Worm (Caenorhabditis elegans): ENCODE measurements around the gene B0507.6.

Gene B0507.6

ce11 chrV:8729100-8729499, 16.9 kb upstream of the B0507.6 start, which contains the start of gene ZC196.5:
ZC196.5 (plus strand) TSS chrV:8729400.
- no peak for TF ChIP-seq elt-1 (tag; optimal IDR thresholded peaks at IDR 0.05)
- no peak for TF ChIP-seq ZK546.5 (tag; optimal IDR thresholded peaks at IDR 0.05)
- no peak for TF ChIP-seq sma-3 (GFP tag; optimal IDR thresholded peaks at IDR 0.05)
- TF ChIP-seq F13H6.1 (tag; optimal IDR thresholded peaks at IDR 0.05): no peak
- no peak for TF ChIP-seq lin-13 (GFP tag; optimal IDR thresholded peaks at IDR 0.05)
- TF ChIP-seq skn-1 (tag; optimal IDR thresholded peaks at IDR 0.05): no peak
- TF ChIP-seq mdl-1 (tag; optimal IDR thresholded peaks at IDR 0.05): no peak
- TF ChIP-seq ztf-4 (tag; optimal IDR thresholded peaks at IDR 0.05): no peak
- no peak for TF ChIP-seq mab-5 (tag; optimal IDR thresholded peaks at IDR 0.05)
- TF ChIP-seq unc-55 (GFP tag; optimal IDR thresholded peaks at IDR 0.05): no peak
- TF ChIP-seq nhr-10 (tag; optimal IDR thresholded peaks at IDR 0.05): no peak
- no peak for TF ChIP-seq nhr-77 (tag; optimal IDR thresholded peaks at IDR 0.05)
- TF ChIP-seq sem-4 (tag; optimal IDR thresholded peaks at IDR 0.05): no peak

DNA sequence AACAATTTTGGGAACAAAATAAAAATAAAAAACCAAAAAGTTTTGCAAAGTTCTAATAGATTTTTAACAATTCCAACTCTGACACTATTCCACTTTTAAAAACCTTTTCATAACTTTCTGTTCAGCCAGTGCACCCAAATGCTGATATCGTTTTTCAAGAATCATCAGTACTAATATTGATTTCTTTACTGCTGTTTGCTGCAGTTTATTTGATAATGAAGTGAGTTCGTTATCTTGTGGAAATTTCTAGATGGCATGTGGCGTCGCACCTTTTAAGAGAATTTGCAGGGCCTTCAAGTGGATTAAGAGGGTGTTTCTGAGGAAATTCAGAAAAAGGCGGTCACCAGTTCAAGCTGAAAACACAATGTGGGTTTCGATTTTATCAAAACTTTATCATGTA, 15.0 kb upstream of the B0507.6 start:
- TF ChIP-seq ama-1 (optimal IDR thresholded peaks at IDR 0.05) (no peak), fos-1 (tag; optimal IDR thresholded peaks at IDR 0.05) (peak; percentile 20)

DNA sequence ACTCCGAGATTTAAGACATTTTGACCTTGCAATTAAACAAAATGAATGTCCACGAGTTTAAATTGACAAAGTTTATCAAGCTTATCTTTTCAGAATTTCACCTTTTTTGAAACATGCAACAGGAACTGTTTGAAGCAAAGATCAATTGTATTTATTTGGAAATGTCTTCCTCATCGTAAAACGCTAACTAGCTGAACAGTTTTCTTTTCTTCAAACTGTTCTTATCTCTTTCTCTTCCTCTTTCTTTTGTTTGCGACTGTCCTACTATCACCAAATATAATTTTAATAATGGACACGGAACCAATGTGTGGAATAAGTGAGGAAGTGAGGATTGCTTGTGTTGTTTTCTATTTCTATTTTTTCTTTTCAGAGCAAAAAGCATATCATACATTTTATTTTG, 13.0 kb upstream of the B0507.6 start, which contains the start of gene ZC196.4:
TSS of gene ZC196.4 (plus strand) at position 173 of the 400 bp plus-strand sequence.
- TF ChIP-seq R02D3.7 (tag; optimal IDR thresholded peaks at IDR 0.05) (no peak), sma-3 (GFP tag; optimal IDR thresholded peaks at IDR 0.05) (no peak), fos-1 (tag; optimal IDR thresholded peaks at IDR 0.05) (peak; percentile 45)

DNA sequence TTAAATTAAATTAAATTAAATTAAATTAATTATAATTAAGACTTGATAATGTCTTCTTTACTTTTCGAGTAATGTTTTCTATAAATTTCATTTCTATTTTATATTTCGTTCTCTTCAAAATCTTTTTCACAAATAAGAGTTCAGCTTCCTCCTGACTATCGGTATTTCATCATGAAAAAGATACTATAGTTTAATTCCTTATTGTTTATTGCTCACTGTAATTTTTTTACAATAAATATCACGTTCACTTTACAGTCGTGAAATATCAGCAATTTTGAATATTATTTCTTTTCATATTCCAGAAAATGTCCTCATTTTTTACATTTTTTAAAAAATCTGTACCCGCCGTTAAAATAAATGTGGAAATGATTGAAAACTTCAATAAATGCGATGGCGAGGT, 9.6 kb upstream of the B0507.6 start, which contains the start of gene ZC196.3:
TSS of gene ZC196.3 (plus strand) at position 301 of the 400 bp plus-strand sequence.
- no peak for TF ChIP-seq lin-13 (GFP tag; optimal IDR thresholded peaks at IDR 0.05)

- TF ChIP-seq nhr-23 (tag; optimal IDR thresholded peaks at IDR 0.05): no peak
- no peak for TF ChIP-seq fos-1 (tag; optimal IDR thresholded peaks at IDR 0.05)
- TF ChIP-seq mbf-1 (tag; optimal IDR thresholded peaks at IDR 0.05): no peak
- TF ChIP-seq lin-13 (GFP tag; optimal IDR thresholded peaks at IDR 0.05): no peak
- TF ChIP-seq ztf-11 (tag; optimal IDR thresholded peaks at IDR 0.05): no peak
- TF ChIP-seq ceh-16 (tag; optimal IDR thresholded peaks at IDR 0.05): no peak
- TF ChIP-seq gmeb-1 (tag; optimal IDR thresholded peaks at IDR 0.05): no peak
- no peak for TF ChIP-seq nhr-12 (tag; optimal IDR thresholded peaks at IDR 0.05)
- no peak for TF ChIP-seq skn-1 (tag; optimal IDR thresholded peaks at IDR 0.05)
- no peak for TF ChIP-seq C34F6.9 (tag; optimal IDR thresholded peaks at IDR 0.05)
- no peak for TF ChIP-seq lin-11 (tag; optimal IDR thresholded peaks at IDR 0.05)
- no peak for TF ChIP-seq nhr-11 (tag; optimal IDR thresholded peaks at IDR 0.05)
- TF ChIP-seq nhr-129 (tag; optimal IDR thresholded peaks at IDR 0.05): no peak
- TF ChIP-seq F13H6.1 (tag; optimal IDR thresholded peaks at IDR 0.05): no peak
- TF ChIP-seq blmp-1 (tag; optimal IDR thresholded peaks at IDR 0.05; ENCODE audit: insufficient read depth): no peak
- no peak for TF ChIP-seq lsy-2 (tag; optimal IDR thresholded peaks at IDR 0.05)
- no peak for TF ChIP-seq dmd-4 (tag; optimal IDR thresholded peaks at IDR 0.05)
Observed at ce11 chrV:8739136-8739535, 6.8 kb upstream of the B0507.6 start, which contains the start of gene ZC196.2. ZC196.2 (plus strand) TSS chrV:8739436.

ce11 chrV:8753395-8753794, 7.4 kb downstream of the B0507.6 start, which contains the start of gene B0507.5:
B0507.5 (plus strand) TSS chrV:8753695.
- TF ChIP-seq ztf-1 (GFP tag; conservative IDR thresholded peaks at IDR 0.05) (no peak), snpc-4 (tag; optimal IDR thresholded peaks at IDR 0.05) (no peak), R02D3.7 (tag; optimal IDR thresholded peaks at IDR 0.05) (no peak), egl-27 (tag; optimal IDR thresholded peaks at IDR 0.05) (no peak), nhr-21 (tag; optimal IDR thresholded peaks at IDR 0.05) (no peak), lin-11 (tag; optimal IDR thresholded peaks at IDR 0.05) (no peak), elt-1 (tag; optimal IDR thresholded peaks at IDR 0.05) (no peak), fos-1 (tag; optimal IDR thresholded peaks at IDR 0.05) (no peak)

Measured in whole organism, L2 larva.